Fruit fly (Drosophila melanogaster) whole organism, wandering third instar larva: ENCODE measurements around the gene Acsf3.

Experiments
- Abd-B ChIP-seq: fragments of >200 bp; optimal IDR thresholded peaks from 2 replicates; lab custom pipeline; 2017; ENCODE audit warnings: missing biosample characterization, missing genetic modification characterization
- CG32264 ChIP-seq: fragments of 200-800 bp; sonication (Bioruptor generic); optimal IDR thresholded peaks from 2 replicates; lab custom pipeline; 2016; ENCODE audit warnings: missing biosample characterization, missing genetic modification characterization
- CG9705 ChIP-seq: fragments of 200-800 bp; sonication (Bioruptor generic); optimal IDR thresholded peaks from 2 replicates; lab custom pipeline; 2018; ENCODE audit warnings: missing biosample characterization, mild to moderate bottlenecking, missing genetic modification characterization
- CrebA ChIP-seq: fragments of 200-800 bp; sonication (Bioruptor generic); optimal IDR thresholded peaks from 2 replicates; lab custom pipeline; 2016; ENCODE audit warnings: missing biosample characterization, mild to moderate bottlenecking, missing genetic modification characterization, borderline replicate concordance
- Dfd ChIP-seq: fragments of >200 bp; optimal IDR thresholded peaks from 2 replicates; lab custom pipeline; 2017; ENCODE audit warnings: missing biosample characterization, missing genetic modification characterization
- Dif ChIP-seq: fragments of 200-275, 200-300 bp; sonication (Bioruptor generic); optimal IDR thresholded peaks from 2 replicates; lab custom pipeline; 2018; ENCODE audit warnings: missing biosample characterization, missing genetic modification characterization; ENCODE audit not compliant: partially characterized antibody
- GATAd ChIP-seq: sonication (Bioruptor generic); optimal IDR thresholded peaks from 2 replicates; lab custom pipeline; 2016; ENCODE audit warnings: missing biosample characterization, missing genetic modification characterization
- HLH106 ChIP-seq: fragments of 200-800 bp; optimal IDR thresholded peaks from 3 replicates; lab custom pipeline; 2019; ENCODE audit warnings: missing biosample characterization, mild to moderate bottlenecking, missing genetic modification characterization, moderate library complexity
- Hnf4 ChIP-seq: fragments of 200-800 bp; sonication (Bioruptor generic); optimal IDR thresholded peaks from 2 replicates; lab custom pipeline; 2016; ENCODE audit warnings: missing biosample characterization, mild to moderate bottlenecking, missing genetic modification characterization
- Hr78 ChIP-seq: fragments of >200 bp; optimal IDR thresholded peaks from 2 replicates; lab custom pipeline; 2017; ENCODE audit warnings: missing biosample characterization, missing genetic modification characterization
- Hr83 ChIP-seq: fragments of 200-300 bp; sonication (Bioruptor generic); optimal IDR thresholded peaks from 2 replicates; lab custom pipeline; 2016; ENCODE audit warnings: missing biosample characterization, mild to moderate bottlenecking, missing genetic modification characterization, moderate library complexity; ENCODE audit not compliant: poor library complexity, severe bottlenecking
- Jra ChIP-seq: sonication (Bioruptor generic); optimal IDR thresholded peaks from 2 replicates; lab custom pipeline; 2016; ENCODE audit warnings: missing biosample characterization, missing genetic modification characterization
- Mio ChIP-seq: sonication (Bioruptor generic); optimal IDR thresholded peaks from 2 replicates; lab custom pipeline; 2016; ENCODE audit warnings: missing biosample characterization, missing genetic modification characterization
- Myc ChIP-seq: fragments of >200 bp; optimal IDR thresholded peaks from 2 replicates; lab custom pipeline; 2017
- N ChIP-seq: fragments of >200 bp; optimal IDR thresholded peaks from 2 replicates; lab custom pipeline; 2018; ENCODE audit warnings: missing biosample characterization, missing external identifiers, missing genetic modification characterization
- OdsH ChIP-seq: fragments of 200-800 bp; sonication (Bioruptor generic); optimal IDR thresholded peaks from 2 replicates; lab custom pipeline; 2016; ENCODE audit warnings: missing biosample characterization, mild to moderate bottlenecking, missing genetic modification characterization
- Rel ChIP-seq, 2 experiments: fragments of 200-800 bp; sonication (Bioruptor generic) in 1 of 2; optimal IDR thresholded peaks; 2 replicates in 1 of 2; 3 replicates in 1 of 2; lab custom pipeline; 2016 to 2019; ENCODE audit warnings: mild to moderate bottlenecking in 2 of 2, missing biosample characterization in 2 of 2, missing genetic modification characterization in 2 of 2, moderate library complexity in 1 of 2
- Sp1 ChIP-seq: fragments of 200-800 bp; sonication (Bioruptor generic); optimal IDR thresholded peaks from 3 replicates; lab custom pipeline; 2019; ENCODE audit warnings: missing biosample characterization, mild to moderate bottlenecking, missing genetic modification characterization, moderate library complexity
- Vsx2 ChIP-seq: fragments of 200-300, 225-300 bp; sonication (Bioruptor generic); optimal IDR thresholded peaks from 2 replicates; lab custom pipeline; 2018; ENCODE audit warnings: missing biosample characterization, missing genetic modification characterization; ENCODE audit not compliant: partially characterized antibody
- br ChIP-seq: fragments of 200-800 bp; sonication (Bioruptor generic); optimal IDR thresholded peaks from 2 replicates; lab custom pipeline; 2016; ENCODE audit warnings: missing biosample characterization, missing genetic modification characterization
- brk ChIP-seq: fragments of 200-800 bp; sonication (Bioruptor generic); optimal IDR thresholded peaks from 2 replicates; lab custom pipeline; 2016; ENCODE audit warnings: missing biosample characterization, mild to moderate bottlenecking, missing genetic modification characterization
- dl ChIP-seq, 2 experiments: fragments of 175-275, 200-275 bp in 1 of 2; fragments of 200-275 bp in 1 of 2; sonication (Bioruptor generic); optimal IDR thresholded peaks; lab custom pipeline; 2018; ENCODE audit warnings: mild to moderate bottlenecking in 2 of 2, missing biosample characterization in 2 of 2, missing genetic modification characterization in 2 of 2, moderate library complexity in 2 of 2; ENCODE audit not compliant: partially characterized antibody in 2 of 2, insufficient read depth in 1 of 2
- dmrt93B ChIP-seq: fragments of 200-800 bp; sonication (Bioruptor generic); optimal IDR thresholded peaks from 2 replicates; lab custom pipeline; 2018; ENCODE audit warnings: missing biosample characterization, mild to moderate bottlenecking, missing genetic modification characterization
- dsf ChIP-seq: sonication (Bioruptor generic); optimal IDR thresholded peaks from 2 replicates; lab custom pipeline; 2016; ENCODE audit warnings: missing biosample characterization, missing genetic modification characterization, borderline replicate concordance
- ey ChIP-seq: fragments of 200-800 bp; sonication (Bioruptor generic); optimal IDR thresholded peaks from 2 replicates; lab custom pipeline; 2016; ENCODE audit warnings: missing biosample characterization, missing genetic modification characterization
- foxo ChIP-seq, 2 experiments: fragments of 200-800 bp; sonication (Bioruptor generic); optimal IDR thresholded peaks; 2 replicates in 1 of 2; 3 replicates in 1 of 2; lab custom pipeline; 2016 to 2017; ENCODE audit warnings: missing biosample characterization in 2 of 2, missing genetic modification characterization in 2 of 2
- fru ChIP-seq: fragments of 200-800 bp; sonication (Bioruptor generic); optimal IDR thresholded peaks from 3 replicates; lab custom pipeline; 2016; ENCODE audit warnings: missing biosample characterization, mild to moderate bottlenecking, missing genetic modification characterization
- h ChIP-seq: fragments of 200-800 bp; sonication (Bioruptor generic); optimal IDR thresholded peaks from 3 replicates; lab custom pipeline; 2016; ENCODE audit warnings: missing biosample characterization, mild to moderate bottlenecking, missing genetic modification characterization
- jim ChIP-seq: fragments of 175-275, 200-325 bp; sonication (Bioruptor generic); optimal IDR thresholded peaks from 2 replicates; lab custom pipeline; 2016; ENCODE audit warnings: missing biosample characterization, mild to moderate bottlenecking, missing genetic modification characterization
- lola ChIP-seq: fragments of >200 bp; optimal IDR thresholded peaks from 2 replicates; lab custom pipeline; 2017; ENCODE audit warnings: missing biosample characterization, missing genetic modification characterization
- pan ChIP-seq: fragments of >200 bp; optimal IDR thresholded peaks from 2 replicates; lab custom pipeline; 2017
- psq ChIP-seq: fragments of 200-800 bp; sonication (Bioruptor generic); optimal IDR thresholded peaks from 3 replicates; lab custom pipeline; 2017; ENCODE audit warnings: missing biosample characterization, mild to moderate bottlenecking, missing genetic modification characterization, moderate library complexity
- rgr ChIP-seq: fragments of 200-800 bp; sonication (Bioruptor generic); optimal IDR thresholded peaks from 3 replicates; lab custom pipeline; 2016; ENCODE audit warnings: missing biosample characterization, mild to moderate bottlenecking, missing genetic modification characterization
- sage ChIP-seq: fragments of 200-800 bp; sonication (Bioruptor generic); optimal IDR thresholded peaks from 2 replicates; lab custom pipeline; 2016; ENCODE audit warnings: missing biosample characterization, mild to moderate bottlenecking, missing genetic modification characterization
- sv ChIP-seq: fragments of 200-800 bp; sonication (Bioruptor generic); optimal IDR thresholded peaks from 3 replicates; lab custom pipeline; 2016; ENCODE audit warnings: missing biosample characterization, missing genetic modification characterization
- tai ChIP-seq: sonication (Bioruptor generic); optimal IDR thresholded peaks from 2 replicates; lab custom pipeline; 2016; ENCODE audit warnings: missing biosample characterization, missing genetic modification characterization
- usp ChIP-seq: fragments of >200 bp; optimal IDR thresholded peaks from 2 replicates; lab custom pipeline; 2017; ENCODE audit warnings: missing biosample characterization, missing genetic modification characterization
- woc ChIP-seq: sonication (Bioruptor generic); optimal IDR thresholded peaks from 2 replicates; lab custom pipeline; 2016; ENCODE audit warnings: missing biosample characterization, mild to moderate bottlenecking, missing genetic modification characterization

Acsf3 gene

DNA sequence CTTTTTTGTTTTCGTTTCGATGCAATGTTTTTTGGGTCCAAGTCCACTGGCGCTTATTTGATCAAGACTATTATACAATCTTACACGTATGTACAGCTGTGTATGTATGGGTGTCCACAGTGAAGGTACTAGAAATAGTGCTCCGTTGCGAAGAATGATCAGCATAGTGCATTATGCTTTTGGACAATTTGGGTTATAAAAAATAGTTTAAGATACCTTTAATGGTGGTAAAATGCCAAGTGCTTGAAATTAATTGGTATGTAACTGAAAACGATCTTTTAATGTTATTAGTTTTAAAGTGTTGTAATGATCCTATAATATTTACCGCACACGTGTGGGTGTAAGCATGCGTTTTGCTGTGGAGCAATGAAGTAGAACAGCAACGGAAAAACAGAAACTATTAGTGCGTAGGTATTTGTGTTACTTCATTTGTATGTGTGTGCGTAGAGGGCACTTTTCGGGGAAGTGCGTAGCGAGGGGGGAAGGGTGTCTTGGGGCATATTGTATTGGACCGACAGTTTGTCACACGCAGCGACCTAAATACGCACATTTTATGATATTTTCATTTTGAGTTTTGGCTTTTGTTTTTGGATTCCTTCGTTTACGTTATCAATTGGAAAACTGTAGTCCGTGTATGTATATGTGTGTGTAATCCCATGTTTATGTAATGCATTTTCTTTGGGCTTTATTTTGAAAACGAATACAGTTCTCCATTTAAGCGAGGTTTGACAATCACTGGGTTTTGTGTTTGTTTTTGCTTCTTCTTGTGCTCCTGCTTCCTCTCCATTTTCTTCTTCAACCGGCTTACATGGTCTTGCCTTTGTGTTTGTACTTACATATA, 7.5 kb downstream of the Acsf3 start:
- no peak for TF ChIP-seq dmrt93B
- TF ChIP-seq sv (GFP tag; lab: Kevin White, UChicago): peak; percentile 81
- TF ChIP-seq HLH106 (tag; lab: Kevin White, UChicago): peak; percentile 0

DNA sequence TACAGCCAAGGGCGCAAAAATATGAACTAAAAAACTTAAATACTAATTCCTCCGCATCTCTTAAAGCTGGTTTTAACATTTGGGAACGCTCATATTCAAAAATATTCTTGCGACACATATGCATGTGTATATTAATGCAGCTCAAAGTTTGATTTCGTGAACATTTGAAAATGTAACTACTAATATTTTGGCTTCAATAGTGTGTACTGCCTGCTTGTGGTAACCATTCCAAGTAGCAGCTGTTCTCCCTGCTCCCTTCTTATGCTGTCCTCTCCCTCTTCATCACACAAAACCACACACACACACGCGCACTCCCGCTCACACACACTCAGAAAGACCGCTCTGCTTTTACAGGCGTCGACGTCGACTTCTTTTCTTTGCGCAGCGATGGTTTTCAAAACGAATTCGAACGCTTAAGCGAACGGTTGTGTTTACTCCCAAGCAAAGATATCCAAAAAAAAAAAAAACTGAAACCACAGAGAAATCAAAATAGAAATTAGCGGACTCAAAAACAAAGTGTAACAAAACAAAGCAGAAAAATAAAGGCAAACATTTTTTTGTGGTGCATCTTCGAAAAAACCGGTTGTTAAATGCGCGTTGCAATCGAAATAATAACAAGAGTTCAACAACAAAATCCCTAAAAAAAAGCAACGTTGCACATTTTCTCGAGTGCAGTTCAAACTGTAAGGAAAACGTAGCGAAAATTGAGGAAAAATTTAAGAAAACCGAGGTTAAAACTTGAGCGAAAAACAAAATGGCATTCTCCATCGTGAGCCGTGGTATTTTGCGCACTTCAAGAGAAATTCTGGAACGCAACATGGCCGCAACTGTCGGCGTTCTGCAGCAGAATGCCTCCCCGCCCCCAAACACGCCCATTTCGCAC, 8.4 kb downstream of the Acsf3 start, which contains the start of gene CBP:
Gene CBP, plus strand, starts transcription at position 391 of the 883 bp plus-strand sequence.
- peak; percentile 90 for TF ChIP-seq br (GFP tag; lab: Kevin White, UChicago)
- peak; percentile 86 for TF ChIP-seq rgr (GFP tag; lab: Kevin White, UChicago)
- peak; percentile 35 for TF ChIP-seq tai (GFP tag; lab: Kevin White, UChicago)
- no peak for TF ChIP-seq Dif (GFP tag; lab: Kevin White, UChicago)
- peak; percentile 31 to 92 for TF ChIP-seq foxo (GFP tag; optimal IDR thresholded peaks at IDR 0.05; lab: Kevin White, UChicago)
- peak; percentile 71 for TF ChIP-seq CG9705 (GFP tag; lab: Kevin White, UChicago)
- TF ChIP-seq ey: peak; percentile 91
- no peak for TF ChIP-seq GATAd (GFP tag; lab: Kevin White, UChicago)
- TF ChIP-seq dmrt93B: peak; percentile 83
- peak; percentile 28 for TF ChIP-seq Rel (GFP tag; optimal IDR thresholded peaks at IDR 0.05; lab: Kevin White, UChicago)
- peak; percentile 61 for TF ChIP-seq Rel (tag; optimal IDR thresholded peaks at IDR 0.05; lab: Kevin White, UChicago)
- no peak for TF ChIP-seq lola (GFP tag; lab: Kevin White, UChicago)
- no peak for TF ChIP-seq dl (GFP tag; optimal IDR thresholded peaks at IDR 0.05; lab: Kevin White, UChicago; ENCODE audit: insufficient read depth in 1 of 2, partially characterized antibody in 2 of 2)
- no peak for TF ChIP-seq usp (GFP tag; lab: Kevin White, UChicago)
- TF ChIP-seq CrebA (GFP tag; lab: Kevin White, UChicago): peak; percentile 68
- no peak for TF ChIP-seq jim (GFP tag; lab: Kevin White, UChicago)
- peak; percentile 81 for TF ChIP-seq Hnf4
- TF ChIP-seq OdsH: peak; percentile 85
- TF ChIP-seq Sp1: peak; percentile 92
- peak; percentile 91 for TF ChIP-seq HLH106 (tag; lab: Kevin White, UChicago)
- no peak for TF ChIP-seq pan (lab: Kevin White, UChicago)
- no peak for TF ChIP-seq Abd-B (GFP tag; lab: Kevin White, UChicago)
- peak; percentile 93 for TF ChIP-seq h (GFP tag; lab: Kevin White, UChicago)
- TF ChIP-seq dsf (GFP tag; lab: Kevin White, UChicago): no peak
- peak; percentile 86 for TF ChIP-seq sv (GFP tag; lab: Kevin White, UChicago)
- TF ChIP-seq N (GFP tag; lab: Kevin White, UChicago): no peak
- TF ChIP-seq fru (GFP tag; lab: Kevin White, UChicago): peak; percentile 96
- peak; percentile 94 for TF ChIP-seq psq (GFP tag; lab: Kevin White, UChicago)
- TF ChIP-seq Dfd (GFP tag; lab: Kevin White, UChicago): peak; percentile 41
- no peak for TF ChIP-seq Mio (GFP tag; lab: Kevin White, UChicago)
- TF ChIP-seq woc (GFP tag; lab: Kevin White, UChicago): peak; percentile 74
- TF ChIP-seq Vsx2: no peak
- TF ChIP-seq Myc (lab: Kevin White, UChicago): no peak
- TF ChIP-seq CG32264 (GFP tag; lab: Kevin White, UChicago): peak; percentile 86
- TF ChIP-seq sage (GFP tag; lab: Kevin White, UChicago): peak; percentile 84
- TF ChIP-seq Hr78 (GFP tag; lab: Kevin White, UChicago): no peak
- no peak for TF ChIP-seq Hr83 (GFP tag; lab: Kevin White, UChicago)
- peak; percentile 87 for TF ChIP-seq brk (GFP tag; lab: Kevin White, UChicago)
- peak; percentile 51 for TF ChIP-seq Jra (GFP tag; lab: Kevin White, UChicago)
